Fruit fly (Drosophila melanogaster): ENCODE data around the gene CG14135.

- TF ChIP-seq CTCF (optimal IDR thresholded peaks at IDR 0.05) (no peak), CG8478 (optimal IDR thresholded peaks at IDR 0.05) (no peak)
These were observed 1.5 kb downstream of the CG14135 start for dm6 chr3L:11692853-11693252.
